Fruit fly (Drosophila melanogaster) whole organism, embryonic: ENCODE data around the gene Mtl.

Experiments used
- ATbp ChIP-seq: fragments of 200-800 bp; sonication (Bioruptor generic); optimal IDR thresholded peaks from 2 replicates; lab custom pipeline; 2017; ENCODE audit warnings: missing biosample characterization, mild to moderate bottlenecking, missing genetic modification characterization, missing genetic modification reagents
- Aef1 ChIP-seq: fragments of 200-800 bp; sonication (Bioruptor generic); IDR thresholded peaks from 3 replicates; pipeline ENCODE4 v1.3.6; 2022; ENCODE audit warnings: missing biosample characterization, missing genetic modification characterization
- CG10209 ChIP-seq: fragments of 200-800 bp; sonication (Bioruptor generic); optimal IDR thresholded peaks from 3 replicates; lab custom pipeline; 2017; ENCODE audit warnings: missing biosample characterization, mild to moderate bottlenecking, missing genetic modification characterization, missing genetic modification reagents
- CG10565 ChIP-seq: fragments of 200-800 bp; sonication (Bioruptor generic); optimal IDR thresholded peaks from 3 replicates; lab custom pipeline; 2016; ENCODE audit warnings: missing biosample characterization, mild to moderate bottlenecking, missing genetic modification characterization
- CG11398 ChIP-seq: fragments of 200-800 bp; sonication (Bioruptor generic); optimal IDR thresholded peaks from 2 replicates; lab custom pipeline; 2016; ENCODE audit warnings: missing biosample characterization, missing genetic modification characterization
- CG12071 ChIP-seq: fragments of 200-800 bp; sonication (Bioruptor generic); optimal IDR thresholded peaks from 3 replicates; lab custom pipeline; 2018; ENCODE audit warnings: missing biosample characterization, mild to moderate bottlenecking, missing genetic modification characterization
- CG13123 ChIP-seq: fragments of 200-800 bp; sonication (Bioruptor generic); optimal IDR thresholded peaks from 2 replicates; lab custom pipeline; 2016; ENCODE audit warnings: missing biosample characterization, missing genetic modification characterization
- CG13624 ChIP-seq: fragments of 200-800 bp; sonication (Bioruptor generic); optimal IDR thresholded peaks from 2 replicates; lab custom pipeline; 2016; ENCODE audit warnings: missing biosample characterization, missing genetic modification characterization
- CG14667 ChIP-seq: fragments of 200-800 bp; sonication (Bioruptor generic); IDR thresholded peaks from 2 replicates; pipeline ENCODE4 v1.3.6; 2022; ENCODE audit warnings: missing biosample characterization, missing genetic modification characterization
- CG14860 ChIP-seq: fragments of 200-800 bp; sonication (Bioruptor generic); IDR thresholded peaks from 3 replicates; pipeline ENCODE4 v1.3.6; 2022; ENCODE audit warnings: missing biosample characterization, missing genetic modification characterization; ENCODE audit not compliant: partially characterized antibody
- CG2116 ChIP-seq: fragments of 200-800 bp; sonication (Bioruptor generic); optimal IDR thresholded peaks from 3 replicates; lab custom pipeline; 2018; ENCODE audit warnings: missing biosample characterization, mild to moderate bottlenecking, missing genetic modification characterization
- CG3163 ChIP-seq: fragments of 200-800 bp; sonication (Bioruptor generic); optimal IDR thresholded peaks from 3 replicates; lab custom pipeline; 2016; ENCODE audit warnings: missing biosample characterization, missing genetic modification characterization
- CG3281 ChIP-seq: fragments of 200-800 bp; sonication (Bioruptor generic); optimal IDR thresholded peaks from 3 replicates; lab custom pipeline; 2017; ENCODE audit warnings: missing biosample characterization, mild to moderate bottlenecking, missing genetic modification characterization
- CG4424 ChIP-seq: fragments of 200-800 bp; sonication (Bioruptor generic); optimal IDR thresholded peaks from 3 replicates; lab custom pipeline; 2016; ENCODE audit warnings: missing biosample characterization, missing genetic modification characterization
- CG5245 ChIP-seq: fragments of 200-800 bp; sonication (Bioruptor generic); optimal IDR thresholded peaks from 3 replicates; lab custom pipeline; 2016; ENCODE audit warnings: missing biosample characterization, missing genetic modification characterization
- CG6854 ChIP-seq: fragments of 200-800 bp; sonication (Bioruptor generic); optimal IDR thresholded peaks from 3 replicates; lab custom pipeline; 2017; ENCODE audit warnings: missing biosample characterization, mild to moderate bottlenecking, missing genetic modification characterization
- CG7372 ChIP-seq: fragments of 200-800 bp; sonication (Bioruptor generic); IDR thresholded peaks from 2 replicates; pipeline ENCODE4 v1.3.6; 2022; ENCODE audit warnings: missing biosample characterization, missing genetic modification characterization
- CG8281 ChIP-seq: fragments of 200-800 bp; sonication (Bioruptor generic); optimal IDR thresholded peaks from 2 replicates; lab custom pipeline; 2018; ENCODE audit warnings: missing biosample characterization, mild to moderate bottlenecking, missing genetic modification characterization, moderate library complexity
- CG8290 ChIP-seq, 3 experiments: fragments of 200-800 bp; sonication (Bioruptor generic); optimal IDR thresholded peaks; 2 replicates each; lab custom pipeline; 2016 to 2019; ENCODE audit warnings: missing biosample characterization in 3 of 3, missing genetic modification characterization in 3 of 3, mild to moderate bottlenecking in 2 of 3, moderate library complexity in 1 of 3
- CG9797 ChIP-seq: fragments of 200-800 bp; sonication (Bioruptor generic); optimal IDR thresholded peaks from 3 replicates; lab custom pipeline; 2018; ENCODE audit warnings: missing biosample characterization, mild to moderate bottlenecking, missing genetic modification characterization
- D19A ChIP-seq: fragments of 200-800 bp; optimal IDR thresholded peaks from 3 replicates; lab custom pipeline; 2019; ENCODE audit warnings: missing biosample characterization, mild to moderate bottlenecking, missing genetic modification characterization, moderate library complexity
- Deaf1 ChIP-seq: fragments of 200-800 bp; optimal IDR thresholded peaks from 3 replicates; lab custom pipeline; 2019; ENCODE audit warnings: missing biosample characterization, mild to moderate bottlenecking, missing genetic modification characterization, moderate library complexity
- Dip3 ChIP-seq: fragments of 200-800 bp; sonication (Bioruptor generic); optimal IDR thresholded peaks from 3 replicates; lab custom pipeline; 2016; ENCODE audit warnings: missing biosample characterization, missing genetic modification characterization
- Doc3 ChIP-seq: fragments of 200-800 bp; sonication (Bioruptor generic); IDR thresholded peaks from 3 replicates; pipeline ENCODE4 v1.3.6; 2022; ENCODE audit warnings: missing biosample characterization, missing genetic modification characterization; ENCODE audit not compliant: partially characterized antibody
- Dp ChIP-seq: fragments of 200-800 bp; sonication (Bioruptor generic); optimal IDR thresholded peaks from 2 replicates; lab custom pipeline; 2018; ENCODE audit warnings: missing biosample characterization, mild to moderate bottlenecking, missing genetic modification characterization, moderate library complexity
- Fer1 ChIP-seq: fragments of 200-800 bp; sonication (Bioruptor generic); optimal IDR thresholded peaks from 2 replicates; lab custom pipeline; 2017; ENCODE audit warnings: missing biosample characterization, mild to moderate bottlenecking, missing genetic modification characterization
- Kr ChIP-seq: fragments of 200-800 bp; sonication (Bioruptor generic); optimal IDR thresholded peaks from 2 replicates; lab custom pipeline; 2017; ENCODE audit warnings: missing biosample characterization, mild to moderate bottlenecking, missing genetic modification characterization
- Lhr ChIP-seq: fragments of 200-800 bp; sonication (Bioruptor generic); optimal IDR thresholded peaks from 3 replicates; lab custom pipeline; 2017; ENCODE audit warnings: mild to moderate bottlenecking, missing biosample characterization, missing genetic modification reagents, missing genetic modification characterization
- MESR4 ChIP-seq: fragments of 200-800 bp; sonication (Bioruptor generic); optimal IDR thresholded peaks from 2 replicates; lab custom pipeline; 2018; ENCODE audit warnings: missing biosample characterization, mild to moderate bottlenecking, missing genetic modification characterization, moderate library complexity
- Mes4 ChIP-seq: fragments of 200-800 bp; sonication (Bioruptor generic); optimal IDR thresholded peaks from 2 replicates; lab custom pipeline; 2016; ENCODE audit warnings: missing biosample characterization, missing genetic modification characterization
- Neu2 ChIP-seq: fragments of 200-800 bp; sonication (Bioruptor generic); optimal IDR thresholded peaks from 3 replicates; lab custom pipeline; 2016; ENCODE audit warnings: missing biosample characterization, missing genetic modification characterization, borderline replicate concordance
- Vsx1 ChIP-seq: fragments of 200-800 bp; sonication (Bioruptor generic); optimal IDR thresholded peaks from 2 replicates; lab custom pipeline; 2017; ENCODE audit warnings: missing biosample characterization, mild to moderate bottlenecking, missing genetic modification characterization, missing genetic modification reagents
- ash1 ChIP-seq: fragments of 200-800 bp; sonication (Bioruptor generic); optimal IDR thresholded peaks from 2 replicates; lab custom pipeline; 2018; ENCODE audit warnings: missing biosample characterization, mild to moderate bottlenecking, missing genetic modification characterization
- bsh ChIP-seq, 2 experiments: fragments of 200-800 bp; sonication (Bioruptor generic); optimal IDR thresholded peaks; 2 replicates each; lab custom pipeline; 2017 to 2018; ENCODE audit warnings: mild to moderate bottlenecking in 2 of 2, missing biosample characterization in 2 of 2, missing genetic modification characterization in 2 of 2, moderate library complexity in 1 of 2
- crc ChIP-seq: fragments of 200-800 bp; sonication (Bioruptor generic); optimal IDR thresholded peaks from 2 replicates; lab custom pipeline; 2016; ENCODE audit warnings: missing biosample characterization, missing genetic modification characterization
- cwo ChIP-seq: fragments of 200-800 bp; sonication (Bioruptor generic); optimal IDR thresholded peaks from 3 replicates; lab custom pipeline; 2017; ENCODE audit warnings: missing biosample characterization, missing genetic modification characterization, mild to moderate bottlenecking, moderate library complexity, missing genetic modification reagents
- eve ChIP-seq, 2 experiments: fragments of >200 bp; optimal IDR thresholded peaks; 2 replicates each; lab custom pipeline; 2017; ENCODE audit warnings: missing biosample characterization in 2 of 2, missing genetic modification characterization in 2 of 2
- gt ChIP-seq: fragments of 200-800 bp; sonication (Bioruptor generic); IDR thresholded peaks from 2 replicates; pipeline ENCODE4 v1.3.6; 2022; ENCODE audit warnings: missing biosample characterization, missing genetic modification characterization
- h ChIP-seq: fragments of >200 bp; optimal IDR thresholded peaks from 2 replicates; lab custom pipeline; 2017
- mirr ChIP-seq: fragments of 200-800 bp; sonication (Bioruptor generic); optimal IDR thresholded peaks from 3 replicates; lab custom pipeline; 2018; ENCODE audit warnings: missing biosample characterization, mild to moderate bottlenecking, missing genetic modification characterization
- pzg ChIP-seq: fragments of 200-800 bp; sonication (Bioruptor generic); optimal IDR thresholded peaks from 3 replicates; lab custom pipeline; 2018; ENCODE audit warnings: missing biosample characterization, mild to moderate bottlenecking, missing genetic modification characterization, moderate library complexity
- sc ChIP-seq, 3 experiments: fragments of >200 bp in 2 of 3; fragments of 200-800 bp in 1 of 3; sonication (Bioruptor generic) in 1 of 3; optimal IDR thresholded peaks; 2 replicates in 2 of 3; 3 replicates in 1 of 3; lab custom pipeline; 2017; ENCODE audit warnings: mild to moderate bottlenecking in 1 of 3, missing biosample characterization in 1 of 3, missing genetic modification characterization in 1 of 3, missing genetic modification reagents in 1 of 3
- sd ChIP-seq: fragments of 200-800 bp; sonication (Bioruptor generic); optimal IDR thresholded peaks from 3 replicates; lab custom pipeline; 2018; ENCODE audit warnings: missing biosample characterization, mild to moderate bottlenecking, missing genetic modification characterization, moderate library complexity
- sima ChIP-seq: fragments of 200-800 bp; sonication (Bioruptor generic); optimal IDR thresholded peaks from 2 replicates; lab custom pipeline; 2016; ENCODE audit warnings: missing biosample characterization, missing genetic modification characterization
- sob ChIP-seq: fragments of 200-800 bp; sonication (Bioruptor generic); IDR thresholded peaks from 2 replicates; pipeline ENCODE4 v1.3.6; 2022; ENCODE audit warnings: missing biosample characterization, missing genetic modification characterization
- sr ChIP-seq: fragments of 200-800 bp; sonication (Bioruptor generic); IDR thresholded peaks from 3 replicates; pipeline ENCODE4 v1.3.6; 2022; ENCODE audit warnings: missing biosample characterization, missing genetic modification characterization
- stwl ChIP-seq: fragments of 200-800 bp; sonication (Bioruptor generic); optimal IDR thresholded peaks from 3 replicates; lab custom pipeline; 2018; ENCODE audit warnings: missing biosample characterization, mild to moderate bottlenecking, missing genetic modification characterization, moderate library complexity
- twi ChIP-seq: fragments of 200-800 bp; optimal IDR thresholded peaks from 2 replicates; lab custom pipeline; 2019; ENCODE audit warnings: missing biosample characterization, mild to moderate bottlenecking, missing genetic modification characterization, moderate library complexity
- unpg ChIP-seq: fragments of 200-800 bp; sonication (Bioruptor generic); optimal IDR thresholded peaks from 3 replicates; lab custom pipeline; 2018; ENCODE audit warnings: missing biosample characterization, mild to moderate bottlenecking, missing genetic modification characterization, moderate library complexity

Gene Mtl

DNA sequence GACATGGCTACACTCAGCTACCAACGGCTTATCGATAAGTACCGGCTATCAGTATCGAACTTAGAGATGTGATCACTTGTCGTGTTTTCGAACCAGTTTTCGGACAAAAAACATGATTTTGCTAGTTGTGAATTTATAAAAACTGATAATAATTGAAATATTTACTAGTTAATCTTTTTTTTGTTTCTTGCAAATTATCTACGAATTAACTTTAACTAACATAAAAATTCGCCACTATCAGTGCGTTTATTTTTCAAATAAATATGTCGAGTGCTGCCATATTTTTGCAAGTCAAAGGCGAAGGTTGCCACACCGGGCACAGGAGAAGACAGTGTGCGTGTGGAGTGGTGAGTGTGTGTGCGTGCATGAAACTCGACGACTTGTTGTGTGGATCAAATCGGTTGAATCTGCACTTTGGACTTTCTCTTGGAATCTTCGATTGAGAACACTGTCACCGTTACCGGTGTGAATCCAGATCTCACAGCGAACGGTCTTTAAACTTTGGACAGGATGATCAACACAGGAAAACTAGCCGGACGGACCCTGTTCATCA, 41.0 kb downstream of the Mtl start, which contains the start of gene Hsdl2 (continued):
- TF ChIP-seq Doc3 (GFP tag; lab: Robert Waterston, UW) (peak; percentile 39; the same call in 2 of the 3 replicates), CG10565 (no peak), mirr (GFP tag; lab: Kevin White, UChicago) (no peak), Dip3 (peak; percentile 50), CG6854 (GFP tag; lab: Kevin White, UChicago) (no peak), CG10209 (GFP tag; lab: Kevin White, UChicago) (no peak), pzg (GFP tag; lab: Kevin White, UChicago) (peak; percentile 71), Kr (GFP tag; lab: Kevin White, UChicago) (no peak), CG14860 (GFP tag; lab: Robert Waterston, UW) (peak; percentile 63; the same call in 2 of the 3 replicates), ATbp (GFP tag; lab: Kevin White, UChicago) (no peak), CG3281 (GFP tag; lab: Kevin White, UChicago) (no peak), unpg (no peak), D19A (tag; lab: Kevin White, UChicago) (no peak), twi (tag; lab: Kevin White, UChicago) (no peak), Neu2 (no peak), sd (tag; lab: Kevin White, UChicago) (no peak), crc (no peak), gt (no peak), CG13123 (GFP tag; lab: Kevin White, UChicago) (no peak), sc (optimal IDR thresholded peaks at IDR 0.05; lab: Kevin White, UChicago) (no peak), sc (GFP tag; optimal IDR thresholded peaks at IDR 0.05; lab: Kevin White, UChicago) (no peak), CG4424 (GFP tag; lab: Kevin White, UChicago) (peak; percentile 0), MESR4 (GFP tag; lab: Kevin White, UChicago) (peak; percentile 59), Mes4 (GFP tag; lab: Kevin White, UChicago) (no peak), stwl (peak; percentile 15), CG5245 (GFP tag; lab: Kevin White, UChicago) (no peak), Fer1 (GFP tag; lab: Kevin White, UChicago) (no peak), ash1 (GFP tag; lab: Kevin White, UChicago) (no peak), CG2116 (peak; percentile 90), CG8281 (tag; lab: Kevin White, UChicago) (no peak), Vsx1 (GFP tag; lab: Kevin White, UChicago) (no peak), CG9797 (GFP tag; lab: Kevin White, UChicago) (peak; percentile 49), Lhr (GFP tag; lab: Kevin White, UChicago) (peak; percentile 68), Deaf1 (tag; lab: Kevin White, UChicago) (no peak), eve (GFP tag; optimal IDR thresholded peaks at IDR 0.05; lab: Kevin White, UChicago) (no peak), sr (GFP tag; lab: Robert Waterston, UW) (no peak), sima (GFP tag; lab: Kevin White, UChicago) (no peak), cwo (GFP tag; lab: Kevin White, UChicago) (no peak), bsh (GFP tag; optimal IDR thresholded peaks at IDR 0.05; lab: Kevin White, UChicago) (no peak), CG13624 (GFP tag; lab: Kevin White, UChicago) (no peak), h (lab: Kevin White, UChicago) (no peak), CG12071 (GFP tag; lab: Kevin White, UChicago) (no peak), Aef1 (GFP tag; lab: Robert Waterston, UW) (peak; percentile 54), CG7372 (GFP tag; lab: Robert Waterston, UW) (peak; percentile 42; the same call in 1 of the 2 replicates), CG3163 (GFP tag; lab: Kevin White, UChicago) (no peak), Dp (GFP tag; lab: Kevin White, UChicago) (peak; percentile 92), CG11398 (no peak), CG8290 (GFP tag; optimal IDR thresholded peaks at IDR 0.05; lab: Kevin White, UChicago) (no peak), CG8290 (tag; optimal IDR thresholded peaks at IDR 0.05; lab: Kevin White, UChicago) (no peak), sob (GFP tag; lab: Robert Waterston, UW) (peak; percentile 27; the same call in 1 of the 2 replicates), CG14667 (peak; percentile 21; the same call in 1 of the 2 replicates)
